Fruit fly (Drosophila melanogaster) whole organism, pupa: ENCODE results near the gene CG7483.
A peak's percentile ranks its signal among the peaks of the same experiment; 100 is the strongest.

Experiments used
- CG10348 ChIP-seq: fragments of 200-800 bp; sonication (Bioruptor generic); IDR thresholded peaks from 2 replicates; pipeline ENCODE4 v1.3.6; 2022; ENCODE audit warnings: missing biosample characterization, missing genetic modification characterization
- CG12605 ChIP-seq: fragments of 200-800 bp; sonication (Bioruptor generic); IDR thresholded peaks from 2 replicates; pipeline ENCODE4 v1.3.6; 2022; ENCODE audit warnings: missing biosample characterization, missing genetic modification characterization
- CG13204 ChIP-seq: fragments of 200-800 bp; sonication (Bioruptor generic); optimal IDR thresholded peaks from 2 replicates; lab custom pipeline; 2018; ENCODE audit warnings: missing biosample characterization, mild to moderate bottlenecking, missing genetic modification characterization, moderate library complexity
- CG14655 ChIP-seq: fragments of 200-800 bp; sonication (Bioruptor generic); optimal IDR thresholded peaks from 3 replicates; lab custom pipeline; 2017; ENCODE audit warnings: mild to moderate bottlenecking, missing biosample characterization, missing genetic modification reagents, missing genetic modification characterization
- CG15710 ChIP-seq: fragments of 200-800 bp; sonication (Bioruptor generic); optimal IDR thresholded peaks from 2 replicates; lab custom pipeline; 2018; ENCODE audit warnings: missing biosample characterization, mild to moderate bottlenecking, missing genetic modification characterization, moderate library complexity
- CG17806 ChIP-seq: fragments of 200-800 bp; sonication (Bioruptor generic); optimal IDR thresholded peaks from 2 replicates; lab custom pipeline; 2018; ENCODE audit warnings: missing biosample characterization, mild to moderate bottlenecking, missing genetic modification characterization, moderate library complexity
- CG32121 ChIP-seq: fragments of 200-800 bp; sonication (Bioruptor generic); IDR thresholded peaks from 2 replicates; pipeline ENCODE4 v1.3.6; 2022; ENCODE audit warnings: missing biosample characterization, missing genetic modification characterization
- CG34367 ChIP-seq: fragments of 200-800 bp; sonication (Bioruptor generic); optimal IDR thresholded peaks from 2 replicates; lab custom pipeline; 2018; ENCODE audit warnings: missing biosample characterization, mild to moderate bottlenecking, missing genetic modification characterization
- CG4496 ChIP-seq: fragments of 200-800 bp; sonication (Bioruptor generic); IDR thresholded peaks from 3 replicates; pipeline ENCODE4 v1.3.6; 2022; ENCODE audit warnings: missing biosample characterization, missing genetic modification characterization
- CG8159 ChIP-seq: fragments of 200-800 bp; sonication (Bioruptor generic); optimal IDR thresholded peaks from 3 replicates; lab custom pipeline; 2018; ENCODE audit warnings: missing biosample characterization, mild to moderate bottlenecking, missing genetic modification characterization, moderate library complexity
- CG8301 ChIP-seq: fragments of 200-800 bp; sonication (Bioruptor generic); optimal IDR thresholded peaks from 2 replicates; lab custom pipeline; 2018; ENCODE audit warnings: missing biosample characterization, mild to moderate bottlenecking, missing genetic modification characterization
- CG9948 ChIP-seq: fragments of 200-800 bp; sonication (Bioruptor generic); optimal IDR thresholded peaks from 2 replicates; lab custom pipeline; 2018; ENCODE audit warnings: missing biosample characterization, mild to moderate bottlenecking, missing genetic modification characterization, moderate library complexity
- D1 ChIP-seq: fragments of 200-800 bp; sonication (Bioruptor generic); optimal IDR thresholded peaks from 2 replicates; lab custom pipeline; 2018; ENCODE audit warnings: missing biosample characterization, mild to moderate bottlenecking, missing genetic modification characterization, moderate library complexity
- EcR ChIP-seq: fragments of 200-800 bp; sonication (Bioruptor generic); optimal IDR thresholded peaks from 3 replicates; lab custom pipeline; 2019; ENCODE audit warnings: missing biosample characterization, missing genetic modification characterization, mild to moderate bottlenecking, moderate library complexity, missing genetic modification reagents
- Ets98B ChIP-seq: fragments of 200-800 bp; sonication (Bioruptor generic); IDR thresholded peaks from 2 replicates; pipeline ENCODE4 v1.3.6; 2022; ENCODE audit warnings: missing biosample characterization, missing genetic modification characterization
- Pif1A ChIP-seq: fragments of 200-800 bp; sonication (Bioruptor generic); optimal IDR thresholded peaks from 3 replicates; lab custom pipeline; 2016; ENCODE audit warnings: missing biosample characterization, missing genetic modification characterization
- Pif1B ChIP-seq: fragments of 200-800 bp; sonication (Bioruptor generic); optimal IDR thresholded peaks from 3 replicates; lab custom pipeline; 2016; ENCODE audit warnings: missing biosample characterization, missing genetic modification characterization
- Snoo ChIP-seq: fragments of 200-800 bp; sonication (Bioruptor generic); optimal IDR thresholded peaks from 3 replicates; lab custom pipeline; 2017; ENCODE audit warnings: missing biosample characterization, mild to moderate bottlenecking, missing genetic modification characterization, inconsistent platforms
- fd96Ca ChIP-seq: fragments of 200-800 bp; sonication (Bioruptor generic); IDR thresholded peaks from 3 replicates; pipeline ENCODE4 v1.3.6; 2022; ENCODE audit warnings: missing biosample characterization, missing genetic modification characterization
- gl ChIP-seq: fragments of 200-800 bp; sonication (Bioruptor generic); optimal IDR thresholded peaks from 2 replicates; lab custom pipeline; 2018; ENCODE audit warnings: missing biosample characterization, mild to moderate bottlenecking, missing genetic modification characterization
- rn ChIP-seq: fragments of 200-800 bp; sonication (Bioruptor generic); IDR thresholded peaks from 2 replicates; pipeline ENCODE4 v1.3.6; 2022; ENCODE audit warnings: missing biosample characterization, missing genetic modification characterization

CG7483 gene

dm6 chr3R:8329628-8330027 lies 16.6 kb downstream of the CG7483 start:
- peak; percentile 16 for TF ChIP-seq EcR (GFP tag; lab: Kevin White, UChicago)
- TF ChIP-seq CG12605 (GFP tag; lab: Robert Waterston, UW), result no peak

- peak; percentile 93 for TF ChIP-seq CG32121 (GFP tag; lab: Robert Waterston, UW)
- peak; percentile 76 for TF ChIP-seq gl
- TF ChIP-seq D1 (tag; lab: Kevin White, UChicago), result peak; percentile 93
- TF ChIP-seq CG34367, result peak; percentile 90
- peak; percentile 74 for TF ChIP-seq CG13204 (GFP tag; lab: Kevin White, UChicago)
- TF ChIP-seq Pif1B, result peak; percentile 91
- peak; percentile 95 for TF ChIP-seq Snoo (tag; lab: Kevin White, UChicago)
- peak; percentile 99 for TF ChIP-seq CG14655 (GFP tag; lab: Kevin White, UChicago)
- peak; percentile 90 for TF ChIP-seq CG4496
- no peak for TF ChIP-seq EcR (GFP tag; lab: Kevin White, UChicago)
- TF ChIP-seq Pif1A, result peak; percentile 89
- TF ChIP-seq Ets98B (GFP tag; lab: Robert Waterston, UW), result peak; percentile 86
- TF ChIP-seq fd96Ca (GFP tag; lab: Robert Waterston, UW), result peak; percentile 91
- peak; percentile 90 for TF ChIP-seq CG10348
- TF ChIP-seq CG12605 (GFP tag; lab: Robert Waterston, UW), result peak; percentile 74
- peak; percentile 96 for TF ChIP-seq CG8301
- peak; percentile 94 for TF ChIP-seq CG17806 (tag; lab: Kevin White, UChicago)
- TF ChIP-seq rn (GFP tag; lab: Robert Waterston, UW), result peak; percentile 87
- peak; percentile 95 for TF ChIP-seq CG9948 (tag; lab: Kevin White, UChicago)
- peak; percentile 98 for TF ChIP-seq CG8159
- TF ChIP-seq CG15710 (tag; lab: Kevin White, UChicago), result peak; percentile 97
Measured at dm6 chr3R:8333768-8334470, 20.9 kb downstream of the CG7483 start, which contains the start of gene Poxm. Gene Poxm (minus strand): TSS chr3R:8333792.

- TF ChIP-seq CG14655 (GFP tag; lab: Kevin White, UChicago), result no peak
- TF ChIP-seq CG15710 (tag; lab: Kevin White, UChicago), result no peak
- no peak for TF ChIP-seq CG13204 (GFP tag; lab: Kevin White, UChicago)
- TF ChIP-seq Pif1A, result no peak
- TF ChIP-seq CG9948 (tag; lab: Kevin White, UChicago), result no peak
- TF ChIP-seq Snoo (tag; lab: Kevin White, UChicago), result no peak
- no peak for TF ChIP-seq CG4496
- no peak for TF ChIP-seq Ets98B (GFP tag; lab: Robert Waterston, UW)
- TF ChIP-seq CG12605 (GFP tag; lab: Robert Waterston, UW), result no peak
- no peak for TF ChIP-seq CG10348
- no peak for TF ChIP-seq D1 (tag; lab: Kevin White, UChicago)
- TF ChIP-seq CG8301, result no peak
- no peak for TF ChIP-seq CG34367
- TF ChIP-seq rn (GFP tag; lab: Robert Waterston, UW), result no peak
- TF ChIP-seq, all 21 proteins: peak for 0
Measured at dm6 chr3R:8334471-8334783, 21.4 kb downstream of the CG7483 start.

- TF ChIP-seq fd96Ca (GFP tag; lab: Robert Waterston, UW), result 0 out of 3 replicates have a peak, but pooled peaks have one; percentile 28
- TF ChIP-seq Pif1B, result no peak
- no peak for TF ChIP-seq CG4496
- no peak for TF ChIP-seq CG15710 (tag; lab: Kevin White, UChicago)
Measured at dm6 chr3R:8334982-8335381, 22.0 kb downstream of the CG7483 start.

dm6 chr3R:8336012-8336567 lies 23.1 kb downstream of the CG7483 start:
- no peak for TF ChIP-seq CG10348
- no peak for TF ChIP-seq Ets98B (GFP tag; lab: Robert Waterston, UW)
- TF ChIP-seq Pif1A, result no peak
- no peak for TF ChIP-seq CG13204 (GFP tag; lab: Kevin White, UChicago)
- no peak for TF ChIP-seq CG32121 (GFP tag; lab: Robert Waterston, UW)
- TF ChIP-seq, all 21 proteins: peak for 0

DNA sequence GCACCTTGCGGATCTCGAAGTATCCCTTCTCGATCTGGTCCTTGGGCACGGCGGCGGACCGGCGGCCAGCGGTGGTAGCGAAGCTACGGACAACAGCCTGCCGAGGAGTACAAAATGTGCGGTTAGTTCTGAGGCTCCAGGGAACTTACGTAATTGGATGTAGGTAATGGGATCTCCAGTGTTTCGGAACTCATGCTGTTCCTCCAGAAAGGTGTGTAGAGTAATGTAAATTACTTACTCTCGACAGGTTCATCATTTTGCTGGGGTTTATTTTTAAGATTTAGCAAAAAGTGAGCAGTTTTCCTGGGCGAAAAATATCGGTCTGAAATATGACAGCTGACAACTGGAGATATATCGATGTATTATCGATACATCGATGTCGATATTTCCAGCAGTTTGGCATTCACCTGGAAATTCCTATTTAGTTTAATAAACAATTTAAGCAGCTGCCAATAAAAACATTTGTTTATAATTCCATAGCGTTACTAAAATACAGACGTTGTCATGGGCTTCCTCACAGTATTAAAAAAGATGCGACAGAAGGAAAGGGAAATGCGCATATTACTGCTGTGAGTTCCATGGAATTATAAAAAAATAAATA lies 27.8 kb downstream of the CG7483 start, which contains the start of the genes COX7A and Arl2:
COX7A (minus strand) TSS at position 369 of the 601 bp plus-strand sequence.
Arl2 (plus strand) TSS at position 426 of the 601 bp plus-strand sequence.
- TF ChIP-seq rn (GFP tag; lab: Robert Waterston, UW), result no peak
- no peak for TF ChIP-seq CG15710 (tag; lab: Kevin White, UChicago)
- TF ChIP-seq gl, result no peak
- no peak for TF ChIP-seq CG17806 (tag; lab: Kevin White, UChicago)
- TF ChIP-seq Pif1A, result no peak
- no peak for TF ChIP-seq CG9948 (tag; lab: Kevin White, UChicago)
- TF ChIP-seq fd96Ca (GFP tag; lab: Robert Waterston, UW), result no peak
- TF ChIP-seq CG14655 (GFP tag; lab: Kevin White, UChicago), result no peak
